Worm (Caenorhabditis elegans): ENCODE results near the gene F59D12.5.

- TF ChIP-seq elt-2 (tag; optimal IDR thresholded peaks at IDR 0.05) (no peak), tbx-2 (tag; optimal IDR thresholded peaks at IDR 0.05) (no peak), pag-3 (tag; optimal IDR thresholded peaks at IDR 0.05; ENCODE audit: borderline replicate concordance) (no peak), fkh-6 (tag; optimal IDR thresholded peaks at IDR 0.05) (no peak), pat-9 (tag; optimal IDR thresholded peaks at IDR 0.05) (no peak), hlh-30 (tag; optimal IDR thresholded peaks at IDR 0.05; ENCODE audit: insufficient read depth) (no peak), fkh-10 (GFP tag; optimal IDR thresholded peaks at IDR 0.05) (no peak), Y22D7AL.16 (tag; optimal IDR thresholded peaks at IDR 0.05) (no peak), pros-1 (tag; optimal IDR thresholded peaks at IDR 0.05) (no peak), ref-2 (tag; optimal IDR thresholded peaks at IDR 0.05) (peak; percentile 7), ceh-14 (tag; optimal IDR thresholded peaks at IDR 0.05) (no peak), pha-4 (tag; optimal IDR thresholded peaks at IDR 0.05) (no peak), ahr-1 (tag; optimal IDR thresholded peaks at IDR 0.05) (no peak), hlh-6 (tag; optimal IDR thresholded peaks at IDR 0.05) (no peak)
Observed at ce11 chrX:15666169-15666811, 19.1 kb upstream of the F59D12.5 start, which contains the start of gene pcdr-1.

All from whole organism, late embryonic.